Worm (Caenorhabditis elegans) whole organism, L1 larva: ENCODE data around the gene M02B1.4.

ENCODE experiments used
- F16B12.6 ChIP-seq: fragments of 150-350 bp; optimal IDR thresholded peaks from 2 replicates; lab custom pipeline; 2014; ENCODE audit warnings: missing biosample characterization, missing genetic modification characterization
- alr-1 ChIP-seq: fragments of 200-800 bp; sonication (Bioruptor generic); optimal IDR thresholded peaks from 2 replicates; lab custom pipeline; 2018; ENCODE audit warnings: borderline replicate concordance, mild to moderate bottlenecking, missing genetic modification characterization, missing compliant biosample characterization
- blmp-1 ChIP-seq: fragments of 150-350 bp; optimal IDR thresholded peaks from 2 replicates; lab custom pipeline; 2014; ENCODE audit warnings: missing biosample characterization, missing genetic modification characterization
- ceh-82 ChIP-seq, 3 experiments: fragments of 150-350 bp in 1 of 3; sonication (generic microtip) in 2 of 3; optimal IDR thresholded peaks; 2 replicates each; lab custom pipeline; 2014 to 2017; ENCODE audit warnings: missing biosample characterization in 3 of 3, missing genetic modification characterization in 3 of 3
- dpl-1 ChIP-seq, 3 experiments: fragments of 150-350 bp in 2 of 3; sonication (generic microtip) in 1 of 3; optimal IDR thresholded peaks; 2 replicates each; lab custom pipeline; 2014 to 2017; ENCODE audit warnings: missing biosample characterization in 3 of 3, missing genetic modification characterization in 3 of 3, missing genetic modification reagents in 3 of 3
- efl-1 ChIP-seq, 4 experiments: fragments of 150-350 bp; optimal IDR thresholded peaks in 3 of 4; peaks in 1 of 4; 1 replicate in 1 of 4; 2 replicates in 3 of 4; lab custom pipeline; 2014; ENCODE audit warnings: missing biosample characterization in 2 of 4, missing genetic modification characterization in 2 of 4, missing genetic modification reagents in 2 of 4
- efl-3 ChIP-seq: fragments of 200-800 bp; sonication (Bioruptor generic); optimal IDR thresholded peaks from 2 replicates; lab custom pipeline; 2018; ENCODE audit warnings: mild to moderate bottlenecking, missing genetic modification characterization, missing compliant biosample characterization
- elt-2 ChIP-seq: sonication (generic microtip); optimal IDR thresholded peaks from 2 replicates; lab custom pipeline; 2016; ENCODE audit warnings: missing genetic modification characterization, mild to moderate bottlenecking, inconsistent platforms, missing compliant biosample characterization, missing genetic modification reagents
- fkh-10 ChIP-seq: sonication (generic microtip); optimal IDR thresholded peaks from 2 replicates; lab custom pipeline; 2017; ENCODE audit warnings: missing biosample characterization, missing genetic modification reagents, missing genetic modification characterization
- fkh-4 ChIP-seq: sonication (generic microtip); optimal IDR thresholded peaks from 2 replicates; lab custom pipeline; 2016; ENCODE audit warnings: missing compliant biosample characterization, missing genetic modification characterization, borderline replicate concordance
- fos-1 ChIP-seq: fragments of 150-350 bp; optimal IDR thresholded peaks from 2 replicates; lab custom pipeline; 2014; ENCODE audit warnings: missing biosample characterization, missing genetic modification characterization
- hpl-2 ChIP-seq: fragments of 150-350 bp; optimal IDR thresholded peaks from 2 replicates; lab custom pipeline; 2014; ENCODE audit warnings: missing biosample characterization, missing genetic modification reagents, missing genetic modification characterization
- irx-1 ChIP-seq: sonication (generic microtip); optimal IDR thresholded peaks from 2 replicates; lab custom pipeline; 2016; ENCODE audit warnings: missing genetic modification characterization, missing compliant biosample characterization
- jun-1 ChIP-seq: fragments of 150-350 bp; optimal IDR thresholded peaks from 2 replicates; lab custom pipeline; 2014; ENCODE audit warnings: missing biosample characterization, missing genetic modification reagents, missing genetic modification characterization
- lin-14 ChIP-seq: fragments of 200-800 bp; sonication (Bioruptor generic); optimal IDR thresholded peaks from 2 replicates; lab custom pipeline; 2018; ENCODE audit warnings: mild to moderate bottlenecking, missing genetic modification characterization, moderate library complexity, missing compliant biosample characterization
- lin-35 ChIP-seq, 2 experiments: fragments of 150-350 bp; optimal IDR thresholded peaks; 2 replicates each; lab custom pipeline; 2014; ENCODE audit warnings: missing biosample characterization in 2 of 2, missing genetic modification characterization in 2 of 2, missing genetic modification reagents in 2 of 2
- lsy-2 ChIP-seq, 2 experiments: fragments of 150-350 bp; optimal IDR thresholded peaks; 2 replicates each; lab custom pipeline; 2014; ENCODE audit warnings: missing biosample characterization in 2 of 2, missing genetic modification characterization in 2 of 2
- mab-9 ChIP-seq: fragments of 200-800 bp; sonication (Bioruptor generic); IDR thresholded peaks from 2 replicates; pipeline ENCODE4 v1.3.6; 2022; ENCODE audit warnings: missing genetic modification reagents, missing genetic modification characterization, missing compliant biosample characterization
- mef-2 ChIP-seq: fragments of 150-350 bp; optimal IDR thresholded peaks from 2 replicates; lab custom pipeline; 2014; ENCODE audit warnings: missing biosample characterization, missing genetic modification characterization
- mep-1 ChIP-seq: fragments of 150-350 bp; optimal IDR thresholded peaks from 2 replicates; lab custom pipeline; 2014; ENCODE audit warnings: missing biosample characterization, missing genetic modification characterization
- nhr-11 ChIP-seq: fragments of 150-350 bp; optimal IDR thresholded peaks from 2 replicates; lab custom pipeline; 2014; ENCODE audit warnings: missing biosample characterization, missing genetic modification characterization
- nhr-19 ChIP-seq: fragments of 200-800 bp; sonication (Bioruptor generic); conservative IDR thresholded peaks from 2 replicates; pipeline ENCODE4 v1.3.6; 2022; ENCODE audit warnings: missing genetic modification characterization, missing compliant biosample characterization
- nhr-20 ChIP-seq: sonication (generic microtip); optimal IDR thresholded peaks from 2 replicates; lab custom pipeline; 2016; ENCODE audit warnings: mild to moderate bottlenecking, missing genetic modification characterization, missing compliant biosample characterization
- nhr-237 ChIP-seq: fragments of 150-350 bp; optimal IDR thresholded peaks from 2 replicates; lab custom pipeline; 2014; ENCODE audit warnings: missing biosample characterization, missing genetic modification characterization
- nhr-47 ChIP-seq: sonication (generic microtip); optimal IDR thresholded peaks from 2 replicates; lab custom pipeline; 2016; ENCODE audit warnings: mild to moderate bottlenecking, missing genetic modification characterization, moderate library complexity, missing compliant biosample characterization
- nhr-71 ChIP-seq: sonication (generic microtip); optimal IDR thresholded peaks from 2 replicates; lab custom pipeline; 2016; ENCODE audit warnings: mild to moderate bottlenecking, missing genetic modification characterization, moderate library complexity, missing compliant biosample characterization
- nhr-85 ChIP-seq: sonication (generic microtip); peaks from one replicate; lab custom pipeline; 2016; ENCODE audit warnings: missing genetic modification characterization, inconsistent platforms, missing compliant biosample characterization
- nhr-90 ChIP-seq: sonication (generic microtip); optimal IDR thresholded peaks from 2 replicates; lab custom pipeline; 2016; ENCODE audit warnings: mild to moderate bottlenecking, missing genetic modification characterization, missing compliant biosample characterization; ENCODE audit not compliant: poor library complexity
- rnt-1 ChIP-seq: sonication (generic microtip); optimal IDR thresholded peaks from 2 replicates; lab custom pipeline; 2016; ENCODE audit warnings: mild to moderate bottlenecking, missing genetic modification characterization, moderate library complexity, missing compliant biosample characterization
- skn-1 ChIP-seq: fragments of 150-350 bp; optimal IDR thresholded peaks from 2 replicates; lab custom pipeline; 2014; ENCODE audit warnings: missing biosample characterization, missing genetic modification characterization
- snu-23 ChIP-seq: sonication (generic microtip); optimal IDR thresholded peaks from 2 replicates; lab custom pipeline; 2016; ENCODE audit warnings: missing genetic modification characterization, missing compliant biosample characterization
- sptf-1 ChIP-seq: fragments of 150-350 bp; optimal IDR thresholded peaks from 2 replicates; lab custom pipeline; 2014; ENCODE audit warnings: missing biosample characterization, missing genetic modification characterization
- tbx-2 ChIP-seq: sonication (generic microtip); optimal IDR thresholded peaks from 2 replicates; lab custom pipeline; 2016; ENCODE audit warnings: missing genetic modification characterization, missing compliant biosample characterization
- vab-15 ChIP-seq: sonication (generic microtip); optimal IDR thresholded peaks from 2 replicates; lab custom pipeline; 2017; ENCODE audit warnings: missing genotype, mild to moderate bottlenecking, missing genetic modification characterization, missing compliant biosample characterization
- xbp-1 ChIP-seq: sonication (generic microtip); optimal IDR thresholded peaks from 2 replicates; lab custom pipeline; 2016; ENCODE audit warnings: missing genetic modification characterization, missing compliant biosample characterization

The M02B1.4 gene

ce11 chrIV:12836208-12836607 lies 11.1 kb upstream of the M02B1.4 start, which contains the start of gene M02B1.3:
Gene M02B1.3 (plus strand): TSS chrIV:12836508.
- TF ChIP-seq irx-1 (tag; lab: Kevin White, UChicago) (no peak), hpl-2 (GFP tag; lab: Kevin White, UChicago) (no peak), sptf-1 (tag; lab: Kevin White, UChicago) (no peak), lin-35 (GFP tag; optimal IDR thresholded peaks at IDR 0.05; lab: Kevin White, UChicago) (no peak)

- no peak for TF ChIP-seq mab-9 (GFP tag; lab: Robert Waterston, UW)
Observed at ce11 chrIV:12835363-12835762, 10.3 kb upstream of the M02B1.4 start.

ce11 chrIV:12834417-12834731 lies 9.3 kb upstream of the M02B1.4 start:
- TF ChIP-seq nhr-237 (no peak), jun-1 (tag; lab: Kevin White, UChicago) (peak; percentile 38), nhr-85 (tag; lab: Kevin White, UChicago) (peak; percentile 71), snu-23 (GFP tag; lab: Kevin White, UChicago) (peak; percentile 10), nhr-20 (tag; lab: Kevin White, UChicago) (no peak), efl-3 (GFP tag; lab: Kevin White, UChicago) (no peak), lin-14 (GFP tag; lab: Kevin White, UChicago) (peak; percentile 57), ceh-82 (tag; optimal IDR thresholded peaks at IDR 0.05; lab: Kevin White, UChicago) (peak in 1 of 3 experiments; percentile 29), nhr-47 (peak; percentile 20), blmp-1 (tag; lab: Kevin White, UChicago) (peak; percentile 24), tbx-2 (tag; lab: Kevin White, UChicago) (peak; percentile 6), nhr-19 (GFP tag; lab: Robert Waterston, UW) (no peak), fkh-10 (GFP tag; lab: Kevin White, UChicago) (no peak), fos-1 (tag; lab: Kevin White, UChicago) (peak; percentile 94), efl-1 (optimal IDR thresholded peaks at IDR 0.05; lab: Kevin White, UChicago) (peak; percentile 14 to 27), efl-1 (GFP tag; optimal IDR thresholded peaks at IDR 0.05 in 1 of 2; lab: Kevin White, UChicago) (no peak), xbp-1 (no peak), mep-1 (peak; percentile 25)

ce11 chrIV:12833698-12834416 lies 8.7 kb upstream of the M02B1.4 start:
- TF ChIP-seq rnt-1 (peak; percentile 25), lin-35 (GFP tag; optimal IDR thresholded peaks at IDR 0.05; lab: Kevin White, UChicago) (peak in 1 of 2 experiments; percentile 3), nhr-71 (peak; percentile 25), efl-1 (optimal IDR thresholded peaks at IDR 0.05; lab: Kevin White, UChicago) (no peak), efl-1 (GFP tag; optimal IDR thresholded peaks at IDR 0.05 in 1 of 2; lab: Kevin White, UChicago) (peak in 1 of 2 experiments; percentile 92), elt-2 (tag; lab: Kevin White, UChicago) (peak; percentile 24), lin-14 (GFP tag; lab: Kevin White, UChicago) (no peak)

ce11 chrIV:12831609-12832500 lies 6.7 kb upstream of the M02B1.4 start:
- TF ChIP-seq lsy-2 (tag; optimal IDR thresholded peaks at IDR 0.05; lab: Kevin White, UChicago) (peak; percentile 38 to 74), fkh-4 (tag; lab: Kevin White, UChicago) (no peak), lin-14 (GFP tag; lab: Kevin White, UChicago) (peak; percentile 48), alr-1 (tag; lab: Kevin White, UChicago) (no peak), mef-2 (tag; lab: Kevin White, UChicago) (no peak), vab-15 (tag; lab: Kevin White, UChicago) (no peak), fkh-10 (GFP tag; lab: Kevin White, UChicago) (no peak), dpl-1 (GFP tag; optimal IDR thresholded peaks at IDR 0.05; lab: Kevin White, UChicago) (peak in 1 of 3 experiments; percentile 15), efl-1 (optimal IDR thresholded peaks at IDR 0.05; lab: Kevin White, UChicago) (peak in 1 of 2 experiments; percentile 67), efl-1 (GFP tag; optimal IDR thresholded peaks at IDR 0.05 in 1 of 2; lab: Kevin White, UChicago) (peak; percentile 37 to 91), mab-9 (GFP tag; lab: Robert Waterston, UW) (no peak), nhr-11 (no peak), mep-1 (no peak), nhr-90 (tag; lab: Kevin White, UChicago) (no peak), nhr-19 (GFP tag; lab: Robert Waterston, UW) (no peak), F16B12.6 (tag; lab: Kevin White, UChicago) (peak; percentile 65), hpl-2 (GFP tag; lab: Kevin White, UChicago) (peak; percentile 12), skn-1 (tag; lab: Kevin White, UChicago) (peak; percentile 9)
- TF ChIP-seq, all 84 proteins: peak for 7
